Worm (Caenorhabditis elegans): Measurements from ENCODE around the gene C06B3.6.

DNA sequence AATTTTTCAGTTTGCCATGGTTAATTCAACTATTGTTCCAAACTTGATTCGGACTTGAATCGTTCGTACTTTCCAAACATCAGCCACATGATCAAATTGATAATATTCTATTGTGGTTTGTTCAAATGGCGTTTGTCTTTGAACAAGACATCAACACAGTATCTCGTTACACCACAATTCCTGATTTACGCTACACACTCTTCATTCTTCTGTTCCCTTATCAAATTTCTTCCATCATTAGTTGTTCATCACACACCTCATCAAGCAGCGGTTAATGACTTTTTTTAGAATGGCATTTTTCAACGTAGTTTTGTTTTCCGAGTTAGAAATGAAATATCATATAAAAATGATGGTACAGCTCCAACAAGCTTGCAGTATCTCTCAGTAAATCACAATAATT lies 30.5 kb downstream of the C06B3.6 start:
- TF ChIP-seq unc-62 (GFP tag; optimal IDR thresholded peaks at IDR 0.05) (no peak), nhr-28 (tag; optimal IDR thresholded peaks at IDR 0.05) (no peak), nhr-76 (tag; optimal IDR thresholded peaks at IDR 0.05) (no peak), nhr-2 (tag; optimal IDR thresholded peaks at IDR 0.05) (no peak), ces-1 (GFP tag; optimal IDR thresholded peaks at IDR 0.05) (no peak), pha-4 (tag; optimal IDR thresholded peaks at IDR 0.05) (no peak)

Data from whole organism, mixed stage, embryonic.